Fruit fly (Drosophila melanogaster) Kc167 (cell line): ENCODE results near the gene CG9643.

Experiments
- Myc ChIP-seq: fragments of >200 bp; optimal IDR thresholded peaks from 2 replicates; lab custom pipeline; 2017; ENCODE audit warnings: missing external identifiers
- Sin3A ChIP-seq: fragments of >200 bp; optimal IDR thresholded peaks from 2 replicates; lab custom pipeline; 2018; ENCODE audit warnings: missing external identifiers
- h ChIP-seq: fragments of >200 bp; optimal IDR thresholded peaks from 3 replicates; lab custom pipeline; 2018; ENCODE audit warnings: missing external identifiers
- insv ChIP-seq: fragments of >200 bp; optimal IDR thresholded peaks from 3 replicates; lab custom pipeline; 2018; ENCODE audit warnings: missing external identifiers
- psq ChIP-seq: fragments of >200 bp; optimal IDR thresholded peaks from 2 replicates; lab custom pipeline; 2017; ENCODE audit warnings: missing external identifiers
- ttk ChIP-seq: sonication (Bioruptor generic); optimal IDR thresholded peaks from 2 replicates; lab custom pipeline; 2017; ENCODE audit warnings: missing external identifiers

DNA sequence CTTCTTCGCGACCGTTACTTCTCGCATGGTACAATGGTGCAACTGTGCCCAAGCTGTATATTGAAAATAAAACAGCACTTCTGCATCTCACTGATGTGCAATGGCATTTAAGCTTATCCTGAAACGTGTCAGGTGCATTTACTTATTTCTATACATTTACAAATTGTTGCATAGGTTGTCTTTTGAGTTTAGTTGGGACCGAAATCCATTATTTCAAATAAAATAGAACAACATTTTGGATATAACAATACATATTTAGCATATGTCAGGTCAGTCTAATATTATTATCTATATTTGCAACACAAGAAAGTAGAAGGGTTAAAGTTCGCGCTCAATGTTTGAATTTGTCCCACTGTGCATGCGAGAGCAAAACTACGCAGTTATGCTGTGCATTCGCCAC lies 22.7 kb downstream of the CG9643 start:
- TF ChIP-seq h (lab: Kevin White, UChicago), result no peak
- no peak for TF ChIP-seq ttk (lab: Kevin White, UChicago)
- TF ChIP-seq psq, result no peak
- no peak for TF ChIP-seq Sin3A (lab: Kevin White, UChicago)
- TF ChIP-seq Myc, result no peak
- no peak for TF ChIP-seq insv (lab: Kevin White, UChicago)
